Fruit fly (Drosophila melanogaster): ENCODE data around the gene CG17475.

Gene CG17475

DNA sequence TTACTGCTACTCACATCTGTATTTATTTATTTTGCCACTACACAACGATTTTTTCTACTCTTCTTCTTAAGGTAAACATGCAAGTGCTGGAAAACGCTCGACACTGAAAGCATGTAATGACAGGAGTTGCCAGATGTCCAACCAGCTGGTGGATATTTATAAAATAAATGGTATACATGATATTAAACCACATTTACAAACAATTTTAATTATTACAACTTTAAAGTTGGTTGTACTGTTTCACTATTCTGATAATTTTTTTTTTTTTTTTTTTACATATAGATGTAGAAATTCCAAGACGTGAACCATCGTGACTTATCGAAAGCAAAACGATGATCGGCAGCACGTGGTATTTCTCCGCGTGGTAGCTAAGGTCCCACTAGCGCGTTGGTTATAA lies 50.4 kb downstream of the CG17475 start, which contains the start of the genes Keap1 and kuk (continued):
- TF ChIP-seq HLH3B (GFP tag; IDR thresholded peaks at IDR 0.05) (no peak), CG30403 (GFP tag; optimal IDR thresholded peaks at IDR 0.05) (peak; percentile 73), CkIIα-i1 (GFP tag; IDR thresholded peaks at IDR 0.05) (no peak), Camta (GFP tag; optimal IDR thresholded peaks at IDR 0.05) (peak; percentile 65), otp (GFP tag; IDR thresholded peaks at IDR 0.05) (no peak), az2 (GFP tag; optimal IDR thresholded peaks at IDR 0.05) (peak; percentile 50), nom (GFP tag; optimal IDR thresholded peaks at IDR 0.05) (no peak), chinmo (GFP tag; IDR thresholded peaks at IDR 0.05; ENCODE audit: partially characterized antibody) (no peak), Adf1 (GFP tag; IDR thresholded peaks at IDR 0.05) (no peak), Xrp1 (GFP tag; IDR thresholded peaks at IDR 0.05) (peak; percentile 49), slp2 (GFP tag; optimal IDR thresholded peaks at IDR 0.05) (no peak), ro (GFP tag; IDR thresholded peaks at IDR 0.05) (no peak), dpn (GFP tag; optimal IDR thresholded peaks at IDR 0.05) (peak; percentile 65 to 71), CrebB (tag; optimal IDR thresholded peaks at IDR 0.05) (no peak), Dfd (GFP tag; optimal IDR thresholded peaks at IDR 0.05) (no peak), trem (tag; optimal IDR thresholded peaks at IDR 0.05) (peak; percentile 86), C15 (GFP tag; IDR thresholded peaks at IDR 0.05) (no peak), tup (GFP tag; optimal IDR thresholded peaks at IDR 0.05) (peak; percentile 23), CG7987 (GFP tag; optimal IDR thresholded peaks at IDR 0.05) (no peak), CG1603 (tag; optimal IDR thresholded peaks at IDR 0.05) (peak; percentile 57), CG18476 (GFP tag; optimal IDR thresholded peaks at IDR 0.05) (peak; percentile 68), Poxn (GFP tag; IDR thresholded peaks at IDR 0.05) (no peak), CG10431 (GFP tag; optimal IDR thresholded peaks at IDR 0.05) (peak; percentile 70), sqz (GFP tag; optimal IDR thresholded peaks at IDR 0.05) (peak; percentile 48), Nf-YB (GFP tag; optimal IDR thresholded peaks at IDR 0.05) (peak; percentile 29), CG11085 (GFP tag; IDR thresholded peaks at IDR 0.05) (peak; percentile 53), ase (GFP tag; IDR thresholded peaks at IDR 0.05) (no peak), CG13624 (GFP tag; optimal IDR thresholded peaks at IDR 0.05) (peak; percentile 47), CG13296 (GFP tag; optimal IDR thresholded peaks at IDR 0.05) (no peak), onecut (GFP tag; IDR thresholded peaks at IDR 0.05) (peak; percentile 58), lab (GFP tag; optimal IDR thresholded peaks at IDR 0.05) (peak; percentile 67), bab2 (GFP tag; optimal IDR thresholded peaks at IDR 0.05) (peak; percentile 57), CG14441 (GFP tag; IDR thresholded peaks at IDR 0.05) (peak; percentile 57; the same call in 1 of the 2 replicates), CG12391 (tag; optimal IDR thresholded peaks at IDR 0.05) (peak; percentile 79), bbx (GFP tag; IDR thresholded peaks at IDR 0.05; ENCODE audit: partially characterized antibody) (peak; percentile 77), Fer1 (GFP tag; optimal IDR thresholded peaks at IDR 0.05) (peak; percentile 37), CG18764 (GFP tag; optimal IDR thresholded peaks at IDR 0.05) (peak; percentile 44), Lpt (GFP tag; optimal IDR thresholded peaks at IDR 0.05) (no peak), CG10654 (GFP tag; optimal IDR thresholded peaks at IDR 0.05) (peak; percentile 43), Atf3 (GFP tag; optimal IDR thresholded peaks at IDR 0.05) (peak; percentile 48), CG8924 (tag; optimal IDR thresholded peaks at IDR 0.05) (no peak), CG15514 (GFP tag; optimal IDR thresholded peaks at IDR 0.05) (peak; percentile 74), Elba2 (GFP tag; optimal IDR thresholded peaks at IDR 0.05) (no peak), cwo (GFP tag; optimal IDR thresholded peaks at IDR 0.05) (no peak), h (optimal IDR thresholded peaks at IDR 0.05) (no peak), CG17186 (GFP tag; optimal IDR thresholded peaks at IDR 0.05) (no peak), CG7357 (GFP tag; IDR thresholded peaks at IDR 0.05) (no peak), da (GFP tag; optimal IDR thresholded peaks at IDR 0.05) (peak; percentile 3), CG14710 (tag; optimal IDR thresholded peaks at IDR 0.05) (peak; percentile 82), Dp (GFP tag; optimal IDR thresholded peaks at IDR 0.05) (peak; percentile 71), exex (tag; optimal IDR thresholded peaks at IDR 0.05) (no peak), seq (GFP tag; IDR thresholded peaks at IDR 0.05) (0 out of 2 replicates have a peak, but pooled peaks have one; percentile 0)
